Fruit fly (Drosophila melanogaster): ENCODE measurements around the gene Mer.

dm6 chrX:19717988-19718973 lies 25.0 kb upstream of the Mer start, which contains the start of gene CG12531:
- TF ChIP-seq usp (GFP tag; optimal IDR thresholded peaks at IDR 0.05): no peak
- TF ChIP-seq Myc (optimal IDR thresholded peaks at IDR 0.05): no peak
- no peak for TF ChIP-seq psq (GFP tag; optimal IDR thresholded peaks at IDR 0.05)
- TF ChIP-seq GATAd (GFP tag; optimal IDR thresholded peaks at IDR 0.05): no peak
- TF ChIP-seq tai (GFP tag; optimal IDR thresholded peaks at IDR 0.05): no peak
- TF ChIP-seq br (GFP tag; optimal IDR thresholded peaks at IDR 0.05): no peak
- TF ChIP-seq N (GFP tag; optimal IDR thresholded peaks at IDR 0.05): no peak
- no peak for TF ChIP-seq Dif (GFP tag; optimal IDR thresholded peaks at IDR 0.05; ENCODE audit: partially characterized antibody)
- no peak for TF ChIP-seq dmrt93B (GFP tag; optimal IDR thresholded peaks at IDR 0.05)
- no peak for TF ChIP-seq rgr (GFP tag; optimal IDR thresholded peaks at IDR 0.05)
- TF ChIP-seq pan (optimal IDR thresholded peaks at IDR 0.05): no peak
- TF ChIP-seq Jra (GFP tag; optimal IDR thresholded peaks at IDR 0.05): no peak
